Fruit fly (Drosophila melanogaster) whole organism, embryonic: ENCODE data around the gene Pxd.

Experiments used
- Awh ChIP-seq: fragments of 200-800 bp; sonication (Bioruptor generic); IDR thresholded peaks from 2 replicates; pipeline ENCODE4, ENCODE4 v1.3.6; 2022; ENCODE audit warnings: missing biosample characterization, missing genetic modification characterization
- CG10209 ChIP-seq: fragments of 200-800 bp; sonication (Bioruptor generic); optimal IDR thresholded peaks from 3 replicates; lab custom pipeline; 2017; ENCODE audit warnings: missing biosample characterization, mild to moderate bottlenecking, missing genetic modification characterization, missing genetic modification reagents
- CG10979 ChIP-seq: fragments of 200-800 bp; sonication (Bioruptor generic); optimal IDR thresholded peaks from 2 replicates; lab custom pipeline; 2018; ENCODE audit warnings: missing biosample characterization, mild to moderate bottlenecking, missing genetic modification characterization, moderate library complexity
- CG11504 ChIP-seq: fragments of 200-800 bp; sonication (Bioruptor generic); optimal IDR thresholded peaks from 3 replicates; lab custom pipeline; 2019; ENCODE audit warnings: missing biosample characterization, mild to moderate bottlenecking, missing genetic modification characterization, moderate library complexity
- CG11696 ChIP-seq: fragments of 200-800 bp; sonication (Bioruptor generic); IDR thresholded peaks from 2 replicates; pipeline ENCODE4 v1.3.6; 2022; ENCODE audit warnings: missing biosample characterization, missing genetic modification characterization
- CG11723 ChIP-seq: fragments of 200-800 bp; sonication (Bioruptor generic); optimal IDR thresholded peaks from 2 replicates; lab custom pipeline; 2017; ENCODE audit warnings: missing biosample characterization, mild to moderate bottlenecking, missing genetic modification characterization
- CG17361 ChIP-seq: fragments of 200-800 bp; sonication (Bioruptor generic); IDR thresholded peaks from 3 replicates; pipeline ENCODE4 v1.3.6; 2022; ENCODE audit warnings: missing biosample characterization, missing genetic modification characterization
- CG18262 ChIP-seq: fragments of 200-800 bp; optimal IDR thresholded peaks from 3 replicates; lab custom pipeline; 2019; ENCODE audit warnings: missing biosample characterization, mild to moderate bottlenecking, missing genetic modification characterization, moderate library complexity
- CG30403 ChIP-seq: fragments of 200-800 bp; sonication (Bioruptor generic); optimal IDR thresholded peaks from 3 replicates; lab custom pipeline; 2016; ENCODE audit warnings: missing biosample characterization, missing genetic modification characterization
- CG3847 ChIP-seq: fragments of 200-800 bp; sonication (Bioruptor generic); IDR thresholded peaks from 2 replicates; pipeline ENCODE4 v1.3.6; 2022; ENCODE audit warnings: missing biosample characterization, missing genetic modification characterization
- CG4820 ChIP-seq: fragments of 200-800 bp; sonication (Bioruptor generic); optimal IDR thresholded peaks from 3 replicates; lab custom pipeline; 2016; ENCODE audit warnings: missing biosample characterization, missing genetic modification characterization
- CG6175 ChIP-seq: fragments of 200-800 bp; sonication (Bioruptor generic); IDR thresholded peaks from 3 replicates; pipeline ENCODE4 v1.3.6; 2022; ENCODE audit warnings: missing biosample characterization, missing genetic modification characterization
- CG7271 ChIP-seq: fragments of 200-800 bp; sonication (Bioruptor generic); optimal IDR thresholded peaks from 2 replicates; lab custom pipeline; 2018; ENCODE audit warnings: missing biosample characterization, mild to moderate bottlenecking, missing genetic modification characterization, moderate library complexity
- CG7839 ChIP-seq: fragments of 200-800 bp; sonication (Bioruptor generic); optimal IDR thresholded peaks from 3 replicates; lab custom pipeline; 2018; ENCODE audit warnings: missing biosample characterization, mild to moderate bottlenecking, missing genetic modification characterization, moderate library complexity
- CG8359 ChIP-seq: fragments of 200-800 bp; sonication (Bioruptor generic); optimal IDR thresholded peaks from 2 replicates; lab custom pipeline; 2017; ENCODE audit warnings: missing biosample characterization, mild to moderate bottlenecking, missing genetic modification characterization, borderline replicate concordance
- CG8388 ChIP-seq: fragments of 200-800 bp; sonication (Bioruptor generic); optimal IDR thresholded peaks from 2 replicates; lab custom pipeline; 2019; ENCODE audit warnings: missing biosample characterization, mild to moderate bottlenecking, missing genetic modification characterization, moderate library complexity
- CoRest ChIP-seq: fragments of 200-800 bp; sonication (Bioruptor generic); optimal IDR thresholded peaks from 3 replicates; lab custom pipeline; 2018; ENCODE audit warnings: missing biosample characterization, mild to moderate bottlenecking, missing genetic modification characterization, moderate library complexity
- D ChIP-seq, 2 experiments: fragments of 200-800 bp in 1 of 2; fragments of >200 bp in 1 of 2; sonication (Bioruptor generic) in 1 of 2; optimal IDR thresholded peaks; 2 replicates in 1 of 2; 3 replicates in 1 of 2; lab custom pipeline; 2017; ENCODE audit warnings: mild to moderate bottlenecking in 1 of 2, missing biosample characterization in 1 of 2, missing genetic modification characterization in 1 of 2, missing genetic modification reagents in 1 of 2
- Dll ChIP-seq: fragments of 200-800 bp; sonication (Bioruptor generic); IDR thresholded peaks from 4 replicates; pipeline ENCODE4 v1.3.6; 2022; ENCODE audit warnings: missing biosample characterization, missing genetic modification characterization; ENCODE audit not compliant: partially characterized antibody
- Drgx ChIP-seq: fragments of 200-800 bp; sonication (Bioruptor generic); IDR thresholded peaks from 2 replicates; pipeline ENCODE4 v1.3.6; 2022; ENCODE audit warnings: missing biosample characterization, missing genetic modification characterization
- Eip74EF ChIP-seq, 2 experiments: fragments of 200-800 bp in 1 of 2; fragments of >200 bp in 1 of 2; sonication (Bioruptor generic) in 1 of 2; optimal IDR thresholded peaks; 2 replicates each; lab custom pipeline; 2017 to 2019; ENCODE audit warnings: missing biosample characterization in 2 of 2, missing genetic modification characterization in 2 of 2, mild to moderate bottlenecking in 1 of 2, moderate library complexity in 1 of 2
- Ets65A ChIP-seq: fragments of 200-800 bp; sonication (Bioruptor generic); peaks from one replicate; lab custom pipeline; 2016; ENCODE audit warnings: missing biosample characterization, missing genetic modification characterization
- Fer1 ChIP-seq: fragments of 200-800 bp; sonication (Bioruptor generic); optimal IDR thresholded peaks from 2 replicates; lab custom pipeline; 2017; ENCODE audit warnings: missing biosample characterization, mild to moderate bottlenecking, missing genetic modification characterization
- HmgD ChIP-seq: fragments of 200-800 bp; sonication (Bioruptor generic); optimal IDR thresholded peaks from 3 replicates; lab custom pipeline; 2016; ENCODE audit warnings: missing biosample characterization, missing genetic modification characterization
- Hmr ChIP-seq: fragments of 200-800 bp; sonication (Bioruptor generic); optimal IDR thresholded peaks from 3 replicates; lab custom pipeline; 2017; ENCODE audit warnings: mild to moderate bottlenecking, missing biosample characterization, missing genetic modification reagents, missing genetic modification characterization
- Jarid2 ChIP-seq: fragments of 200-800 bp; sonication (Bioruptor generic); optimal IDR thresholded peaks from 3 replicates; lab custom pipeline; 2017; ENCODE audit warnings: mild to moderate bottlenecking, missing biosample characterization, missing genetic modification reagents, missing genetic modification characterization
- Mad ChIP-seq: fragments of 200-800 bp; sonication (Bioruptor generic); optimal IDR thresholded peaks from 2 replicates; lab custom pipeline; 2016; ENCODE audit warnings: missing biosample characterization, missing genetic modification characterization
- Med ChIP-seq: fragments of 200-800 bp; sonication (Bioruptor generic); peaks from one replicate; lab custom pipeline; 2016; ENCODE audit warnings: missing biosample characterization, missing genetic modification characterization, mild to moderate bottlenecking, inconsistent platforms, moderate library complexity
- NfI ChIP-seq: fragments of 200-800 bp; sonication (Bioruptor generic); optimal IDR thresholded peaks from 3 replicates; lab custom pipeline; 2018; ENCODE audit warnings: missing biosample characterization, mild to moderate bottlenecking, missing genetic modification characterization, moderate library complexity
- Opbp ChIP-seq: fragments of 200-800 bp; sonication (Bioruptor generic); IDR thresholded peaks from 3 replicates; pipeline ENCODE4 v1.3.6; 2022; ENCODE audit warnings: missing biosample characterization, missing genetic modification characterization; ENCODE audit not compliant: partially characterized antibody
- Sox102F ChIP-seq: fragments of 200-800 bp; sonication (Bioruptor generic); optimal IDR thresholded peaks from 2 replicates; lab custom pipeline; 2018; ENCODE audit warnings: missing biosample characterization, mild to moderate bottlenecking, missing genetic modification characterization, moderate library complexity
- Taf1 ChIP-seq: fragments of 200-800 bp; sonication (Bioruptor generic); IDR thresholded peaks from 2 replicates; pipeline ENCODE4 v1.3.6; 2022; ENCODE audit warnings: missing biosample characterization, missing genetic modification characterization
- Xrp1 ChIP-seq: fragments of 200-800 bp; sonication (Bioruptor generic); IDR thresholded peaks from 2 replicates; pipeline ENCODE4 v1.3.6; 2022; ENCODE audit warnings: missing biosample characterization, missing genetic modification characterization
- br ChIP-seq: fragments of >200 bp; optimal IDR thresholded peaks from 2 replicates; lab custom pipeline; 2017
- cg ChIP-seq: fragments of 200-800 bp; sonication (Bioruptor generic); optimal IDR thresholded peaks from 3 replicates; lab custom pipeline; 2019; ENCODE audit warnings: missing biosample characterization, mild to moderate bottlenecking, missing genetic modification characterization, moderate library complexity
- chif ChIP-seq, 2 experiments: fragments of 200-800 bp; sonication (Bioruptor generic); optimal IDR thresholded peaks; 3 replicates each; lab custom pipeline; 2016; ENCODE audit warnings: missing biosample characterization in 2 of 2, missing genetic modification characterization in 2 of 2
- crp ChIP-seq, 2 experiments: fragments of 200-800 bp; sonication (Bioruptor generic); optimal IDR thresholded peaks; 2 replicates in 1 of 2; 3 replicates in 1 of 2; lab custom pipeline; 2017; ENCODE audit warnings: missing biosample characterization in 2 of 2, missing genetic modification characterization in 2 of 2, mild to moderate bottlenecking in 1 of 2, moderate library complexity in 1 of 2
- dpn ChIP-seq, 2 experiments: fragments of 200-800 bp; sonication (Bioruptor generic); optimal IDR thresholded peaks; 3 replicates each; lab custom pipeline; 2016; ENCODE audit warnings: missing biosample characterization in 2 of 2, missing genetic modification characterization in 2 of 2
- eve ChIP-seq, 2 experiments: fragments of >200 bp; optimal IDR thresholded peaks; 2 replicates each; lab custom pipeline; 2017; ENCODE audit warnings: missing biosample characterization in 2 of 2, missing genetic modification characterization in 2 of 2
- phol ChIP-seq: fragments of 200-800 bp; sonication (Bioruptor generic); optimal IDR thresholded peaks from 3 replicates; lab custom pipeline; 2018; ENCODE audit warnings: missing biosample characterization, mild to moderate bottlenecking, missing genetic modification characterization, moderate library complexity
- rib ChIP-seq: fragments of 200-800 bp; sonication (Bioruptor generic); IDR thresholded peaks from 2 replicates; pipeline ENCODE4 v1.3.6; 2022; ENCODE audit warnings: missing biosample characterization, missing genetic modification characterization
- salm ChIP-seq: fragments of 200-800 bp; sonication (Bioruptor generic); optimal IDR thresholded peaks from 2 replicates; lab custom pipeline; 2018; ENCODE audit warnings: missing biosample characterization, mild to moderate bottlenecking, missing genetic modification characterization
- sd ChIP-seq: fragments of 200-800 bp; sonication (Bioruptor generic); optimal IDR thresholded peaks from 3 replicates; lab custom pipeline; 2018; ENCODE audit warnings: missing biosample characterization, mild to moderate bottlenecking, missing genetic modification characterization, moderate library complexity
- sob ChIP-seq: fragments of 200-800 bp; sonication (Bioruptor generic); IDR thresholded peaks from 2 replicates; pipeline ENCODE4 v1.3.6; 2022; ENCODE audit warnings: missing biosample characterization, missing genetic modification characterization
- tgo ChIP-seq: fragments of 200-800 bp; sonication (Bioruptor generic); IDR thresholded peaks from 3 replicates; pipeline ENCODE4 v1.3.6; 2022; ENCODE audit warnings: missing biosample characterization, missing genetic modification characterization
- trem ChIP-seq: fragments of 200-800 bp; optimal IDR thresholded peaks from 3 replicates; lab custom pipeline; 2019; ENCODE audit warnings: missing biosample characterization, mild to moderate bottlenecking, missing genetic modification characterization, moderate library complexity
- zf30C ChIP-seq: fragments of 200-800 bp; sonication (Bioruptor generic); optimal IDR thresholded peaks from 3 replicates; lab custom pipeline; 2018; ENCODE audit warnings: missing biosample characterization, mild to moderate bottlenecking, missing genetic modification characterization

Gene Pxd

DNA sequence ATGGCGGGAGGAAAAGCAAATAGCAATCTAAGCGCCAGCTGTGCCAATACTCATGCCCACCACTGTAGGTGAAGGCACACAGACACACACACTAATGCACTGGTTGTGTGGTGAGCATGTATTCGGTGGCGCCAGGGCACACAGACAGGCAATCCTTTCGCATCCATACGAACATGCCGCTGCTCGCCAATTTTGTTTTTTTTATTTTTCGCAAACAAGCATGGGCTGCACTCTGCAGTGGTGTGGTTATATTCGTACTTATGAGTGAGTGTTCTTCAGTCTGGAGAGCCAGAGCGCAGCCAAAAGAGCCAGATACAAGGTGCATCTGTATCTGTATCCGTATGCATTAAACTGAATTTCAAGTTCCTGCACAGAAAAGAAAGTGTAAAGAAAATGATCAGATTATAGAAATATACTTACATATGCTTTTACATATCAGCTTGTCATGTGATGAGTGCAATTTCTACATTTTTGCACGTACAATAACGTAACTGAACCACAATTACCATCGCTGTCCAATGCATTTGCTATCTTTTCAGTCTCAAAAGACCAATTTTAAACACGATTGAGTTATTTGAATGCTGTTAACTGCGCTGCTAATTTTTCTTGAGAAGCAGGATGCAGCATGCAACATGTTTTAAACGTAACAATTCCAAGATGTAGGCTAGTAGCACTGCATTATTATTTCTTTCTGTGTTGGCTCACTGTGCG is 44.9 kb downstream of the Pxd start (continued):
- TF ChIP-seq chif (GFP tag; optimal IDR thresholded peaks at IDR 0.05; lab: Kevin White, UChicago) (peak; percentile 17 to 21), HmgD (GFP tag; lab: Kevin White, UChicago) (no peak), CG8388 (GFP tag; lab: Kevin White, UChicago) (peak; percentile 8), eve (GFP tag; optimal IDR thresholded peaks at IDR 0.05; lab: Kevin White, UChicago) (peak in 1 of 2 experiments; percentile 60), CG10979 (tag; lab: Kevin White, UChicago) (peak; percentile 38), CG4820 (GFP tag; lab: Kevin White, UChicago) (peak; percentile 12), CG18262 (tag; lab: Kevin White, UChicago) (peak; percentile 25), NfI (GFP tag; lab: Kevin White, UChicago) (no peak), cg (GFP tag; lab: Kevin White, UChicago) (peak; percentile 66), crp (GFP tag; optimal IDR thresholded peaks at IDR 0.05; lab: Kevin White, UChicago) (no peak), D (optimal IDR thresholded peaks at IDR 0.05; lab: Kevin White, UChicago) (no peak), D (GFP tag; optimal IDR thresholded peaks at IDR 0.05; lab: Kevin White, UChicago) (peak; percentile 27), CG7271 (no peak), trem (tag; lab: Kevin White, UChicago) (peak; percentile 20), Dll (GFP tag; lab: Robert Waterston, UW) (no peak), Hmr (GFP tag; lab: Kevin White, UChicago) (no peak), Opbp (0 out of 3 replicates have a peak, but pooled peaks have one; percentile 35), Jarid2 (GFP tag; lab: Kevin White, UChicago) (peak; percentile 5), Ets65A (peak; percentile 49), CG3847 (no peak; the same call in 1 of the 2 replicates), Awh (GFP tag; lab: Robert Waterston, UW) (0 out of 2 replicates have a peak, but pooled peaks have one; percentile 33), CG7839 (peak; percentile 10), dpn (GFP tag; optimal IDR thresholded peaks at IDR 0.05; lab: Kevin White, UChicago) (peak in 1 of 2 experiments; percentile 8), br (no peak), tgo (GFP tag; lab: Robert Waterston, UW) (no peak), Fer1 (GFP tag; lab: Kevin White, UChicago) (no peak), Xrp1 (0 out of 2 replicates have a peak, but pooled peaks have one; percentile 20), salm (no peak), Taf1 (no peak), CG17361 (GFP tag; lab: Robert Waterston, UW) (0 out of 3 replicates have a peak, but pooled peaks have one; percentile 9), CoRest (tag; lab: Kevin White, UChicago) (peak; percentile 8), CG6175 (GFP tag; lab: Robert Waterston, UW) (0 out of 3 replicates have a peak, but pooled peaks have one; percentile 8), CG8359 (GFP tag; lab: Kevin White, UChicago) (no peak), sd (tag; lab: Kevin White, UChicago) (no peak), zf30C (GFP tag; lab: Kevin White, UChicago) (no peak), sob (GFP tag; lab: Robert Waterston, UW) (no peak), rib (0 out of 2 replicates have a peak, but pooled peaks have one; percentile 31), Drgx (GFP tag; lab: Robert Waterston, UW) (peak; percentile 36; the same call in 1 of the 2 replicates), CG11696 (GFP tag; lab: Robert Waterston, UW) (no peak), CG30403 (GFP tag; lab: Kevin White, UChicago) (no peak), phol (tag; lab: Kevin White, UChicago) (peak; percentile 49), Mad (GFP tag; lab: Kevin White, UChicago) (peak; percentile 11), Med (peak; percentile 38), CG11504 (tag; lab: Kevin White, UChicago) (peak; percentile 39), CG10209 (peak; percentile 42), CG11723 (peak; percentile 3), Eip74EF (GFP tag; optimal IDR thresholded peaks at IDR 0.05; lab: Kevin White, UChicago) (no peak), Sox102F (GFP tag; lab: Kevin White, UChicago) (peak; percentile 54)
